Fruit fly (Drosophila melanogaster) whole organism, embryonic: ENCODE measurements around the gene SkpC.
A peak's percentile ranks its signal among the peaks of the same experiment; 100 is the strongest.

ENCODE experiments used
- Abd-B ChIP-seq: fragments of 200-800 bp; sonication (Bioruptor generic); optimal IDR thresholded peaks from 2 replicates; lab custom pipeline; 2018; ENCODE audit warnings: missing biosample characterization, mild to moderate bottlenecking, missing genetic modification characterization, moderate library complexity
- Antp ChIP-seq: fragments of 200-800 bp; sonication (Bioruptor generic); optimal IDR thresholded peaks from 3 replicates; lab custom pipeline; 2016; ENCODE audit warnings: missing biosample characterization, missing genetic modification characterization
- Blimp-1 ChIP-seq: fragments of 200-800 bp; sonication (Bioruptor generic); optimal IDR thresholded peaks from 3 replicates; lab custom pipeline; 2018; ENCODE audit warnings: missing biosample characterization, missing genetic modification characterization, mild to moderate bottlenecking, moderate library complexity, missing genetic modification reagents
- CG1024 ChIP-seq: fragments of 200-800 bp; sonication (Bioruptor generic); IDR thresholded peaks from 2 replicates; pipeline ENCODE4 v1.3.6; 2022; ENCODE audit warnings: missing biosample characterization, missing genetic modification characterization
- CG10274 ChIP-seq: fragments of 200-800 bp; sonication (Bioruptor generic); optimal IDR thresholded peaks from 3 replicates; lab custom pipeline; 2017; ENCODE audit warnings: missing biosample characterization, mild to moderate bottlenecking, missing genetic modification characterization
- CG11560 ChIP-seq: fragments of 200-800 bp; sonication (Bioruptor generic); IDR thresholded peaks from 3 replicates; pipeline ENCODE4 v1.3.6; 2022; ENCODE audit warnings: missing biosample characterization, missing genetic modification characterization
- CG13287 ChIP-seq: fragments of 200-800 bp; sonication (Bioruptor generic); IDR thresholded peaks from 2 replicates; pipeline ENCODE4 v1.3.6; 2022; ENCODE audit warnings: missing biosample characterization, missing genetic modification characterization; ENCODE audit not compliant: partially characterized antibody
- CG13424 ChIP-seq: fragments of 200-800 bp; sonication (Bioruptor generic); optimal IDR thresholded peaks from 2 replicates; lab custom pipeline; 2019; ENCODE audit warnings: missing biosample characterization, mild to moderate bottlenecking, missing genetic modification characterization, moderate library complexity
- CG13775 ChIP-seq: fragments of 200-800 bp; sonication (Bioruptor generic); optimal IDR thresholded peaks from 3 replicates; lab custom pipeline; 2017; ENCODE audit warnings: missing biosample characterization, mild to moderate bottlenecking, missing genetic modification characterization
- CG15269 ChIP-seq: fragments of 200-800 bp; sonication (Bioruptor generic); optimal IDR thresholded peaks from 2 replicates; lab custom pipeline; 2018; ENCODE audit warnings: missing biosample characterization, mild to moderate bottlenecking, missing genetic modification characterization, moderate library complexity
- CG1603 ChIP-seq: fragments of 200-800 bp; sonication (Bioruptor generic); optimal IDR thresholded peaks from 2 replicates; lab custom pipeline; 2019; ENCODE audit warnings: missing biosample characterization, mild to moderate bottlenecking, missing genetic modification characterization, moderate library complexity
- CG16863 ChIP-seq: fragments of 200-800 bp; sonication (Bioruptor generic); optimal IDR thresholded peaks from 3 replicates; lab custom pipeline; 2016; ENCODE audit warnings: missing biosample characterization, missing genetic modification characterization
- CG17802 ChIP-seq: fragments of 200-800 bp; sonication (Bioruptor generic); optimal IDR thresholded peaks from 2 replicates; lab custom pipeline; 2018; ENCODE audit warnings: missing biosample characterization, mild to moderate bottlenecking, missing genetic modification characterization, moderate library complexity
- CG17829 ChIP-seq: fragments of 200-800 bp; optimal IDR thresholded peaks from 2 replicates; lab custom pipeline; 2019; ENCODE audit warnings: missing biosample characterization, mild to moderate bottlenecking, missing genetic modification characterization, moderate library complexity
- CG2129 ChIP-seq: fragments of 200-800 bp; sonication (Bioruptor generic); IDR thresholded peaks from 2 replicates; pipeline ENCODE4 v1.3.6; 2022; ENCODE audit warnings: missing biosample characterization, missing genetic modification characterization; ENCODE audit not compliant: partially characterized antibody
- CG2678 ChIP-seq: fragments of 200-800 bp; sonication (Bioruptor generic); optimal IDR thresholded peaks from 3 replicates; lab custom pipeline; 2019; ENCODE audit warnings: missing biosample characterization, mild to moderate bottlenecking, missing genetic modification characterization, moderate library complexity
- CG32772 ChIP-seq: fragments of 200-800 bp; sonication (Bioruptor generic); IDR thresholded peaks from 2 replicates; pipeline ENCODE4 v1.3.6; 2022; ENCODE audit warnings: missing biosample characterization, missing genetic modification characterization
- CG4730 ChIP-seq: fragments of 200-800 bp; sonication (Bioruptor generic); IDR thresholded peaks from 2 replicates; pipeline ENCODE4 v1.3.6; 2022; ENCODE audit warnings: missing biosample characterization, missing genetic modification characterization
- CG7928 ChIP-seq: fragments of 200-800 bp; sonication (Bioruptor generic); optimal IDR thresholded peaks from 2 replicates; lab custom pipeline; 2017; ENCODE audit warnings: missing biosample characterization, mild to moderate bottlenecking, missing genetic modification characterization
- CG8478 ChIP-seq: fragments of >200 bp; optimal IDR thresholded peaks from 2 replicates; lab custom pipeline; 2018
- CG8944 ChIP-seq: fragments of 200-800 bp; sonication (Bioruptor generic); optimal IDR thresholded peaks from 3 replicates; lab custom pipeline; 2016; ENCODE audit warnings: missing biosample characterization, missing genetic modification characterization
- Dad ChIP-seq: fragments of 200-800 bp; sonication (Bioruptor generic); optimal IDR thresholded peaks from 3 replicates; lab custom pipeline; 2016; ENCODE audit warnings: missing biosample characterization, missing genetic modification characterization
- Dip2 ChIP-seq: fragments of 200-800 bp; sonication (Bioruptor generic); IDR thresholded peaks from 2 replicates; pipeline ENCODE4 v1.3.6; 2022; ENCODE audit warnings: missing biosample characterization, missing genetic modification characterization
- Ets65A ChIP-seq: fragments of 200-800 bp; sonication (Bioruptor generic); peaks from one replicate; lab custom pipeline; 2016; ENCODE audit warnings: missing biosample characterization, missing genetic modification characterization
- HmgZ ChIP-seq: fragments of 200-800 bp; sonication (Bioruptor generic); optimal IDR thresholded peaks from 2 replicates; lab custom pipeline; 2018; ENCODE audit warnings: missing biosample characterization, mild to moderate bottlenecking, missing genetic modification characterization
- Lim3 ChIP-seq: fragments of 200-800 bp; sonication (Bioruptor generic); IDR thresholded peaks from 2 replicates; pipeline ENCODE4 v1.3.6; 2022; ENCODE audit warnings: missing biosample characterization, missing genetic modification characterization
- Mad ChIP-seq: fragments of 200-800 bp; sonication (Bioruptor generic); optimal IDR thresholded peaks from 2 replicates; lab custom pipeline; 2016; ENCODE audit warnings: missing biosample characterization, missing genetic modification characterization
- Max ChIP-seq: fragments of 200-800 bp; sonication (Bioruptor generic); optimal IDR thresholded peaks from 2 replicates; lab custom pipeline; 2016; ENCODE audit warnings: missing biosample characterization, mild to moderate bottlenecking, missing genetic modification characterization
- Med ChIP-seq: fragments of 200-800 bp; sonication (Bioruptor generic); peaks from one replicate; lab custom pipeline; 2016; ENCODE audit warnings: missing biosample characterization, missing genetic modification characterization, mild to moderate bottlenecking, inconsistent platforms, moderate library complexity
- NFAT ChIP-seq: fragments of 200-800 bp; sonication (Bioruptor generic); IDR thresholded peaks from 2 replicates; pipeline ENCODE4 v1.3.6; 2022; ENCODE audit warnings: missing biosample characterization, missing genetic modification characterization
- Pdp1 ChIP-seq, 2 experiments: fragments of 200-800 bp; sonication (Bioruptor generic); optimal IDR thresholded peaks; 3 replicates each; lab custom pipeline; 2016; ENCODE audit warnings: missing biosample characterization in 2 of 2, missing genetic modification characterization in 2 of 2, mild to moderate bottlenecking in 1 of 2, moderate library complexity in 1 of 2
- TFAM ChIP-seq: fragments of 200-800 bp; sonication (Bioruptor generic); optimal IDR thresholded peaks from 2 replicates; lab custom pipeline; 2017; ENCODE audit warnings: missing biosample characterization, missing genetic modification characterization, inconsistent platforms
- Tbp ChIP-seq: fragments of >200 bp; optimal IDR thresholded peaks from 2 replicates; lab custom pipeline; 2018; ENCODE audit warnings: missing biosample characterization, missing genetic modification characterization
- ap ChIP-seq: fragments of 200-800 bp; sonication (Bioruptor generic); IDR thresholded peaks from 2 replicates; pipeline ENCODE4 v1.3.6; 2022; ENCODE audit warnings: missing biosample characterization, missing genetic modification characterization
- ase ChIP-seq: fragments of 200-800 bp; sonication (Bioruptor generic); IDR thresholded peaks from 3 replicates; pipeline ENCODE4 v1.3.6; 2022; ENCODE audit warnings: missing biosample characterization, missing genetic modification characterization
- bbx ChIP-seq: fragments of 200-800 bp; sonication (Bioruptor generic); IDR thresholded peaks from 2 replicates; pipeline ENCODE4 v1.3.6; 2022; ENCODE audit warnings: missing biosample characterization, missing genetic modification characterization; ENCODE audit not compliant: partially characterized antibody
- bsh ChIP-seq, 2 experiments: fragments of 200-800 bp; sonication (Bioruptor generic); optimal IDR thresholded peaks; 2 replicates each; lab custom pipeline; 2017 to 2018; ENCODE audit warnings: mild to moderate bottlenecking in 2 of 2, missing biosample characterization in 2 of 2, missing genetic modification characterization in 2 of 2, moderate library complexity in 1 of 2
- crol ChIP-seq: fragments of 200-800 bp; sonication (Bioruptor generic); IDR thresholded peaks from 2 replicates; pipeline ENCODE4 v1.3.6; 2022; ENCODE audit warnings: missing biosample characterization, missing genetic modification characterization
- fd102C ChIP-seq: fragments of 200-800 bp; sonication (Bioruptor generic); optimal IDR thresholded peaks from 2 replicates; lab custom pipeline; 2018; ENCODE audit warnings: missing biosample characterization, mild to moderate bottlenecking, missing genetic modification characterization, moderate library complexity
- grn ChIP-seq: fragments of 200-800 bp; sonication (Bioruptor generic); optimal IDR thresholded peaks from 3 replicates; lab custom pipeline; 2017; ENCODE audit warnings: missing biosample characterization, missing genetic modification characterization
- hb ChIP-seq: fragments of 200-800 bp; sonication (Bioruptor generic); IDR thresholded peaks from 3 replicates; pipeline ENCODE4 v1.3.6; 2022; ENCODE audit warnings: missing biosample characterization, missing genetic modification characterization; ENCODE audit not compliant: partially characterized antibody
- mam ChIP-seq: fragments of 200-800 bp; sonication (Bioruptor generic); optimal IDR thresholded peaks from 3 replicates; lab custom pipeline; 2016; ENCODE audit warnings: missing biosample characterization, missing genetic modification characterization
- pros ChIP-seq: fragments of 200-800 bp; sonication (Bioruptor generic); optimal IDR thresholded peaks from 3 replicates; lab custom pipeline; 2019; ENCODE audit warnings: missing biosample characterization, mild to moderate bottlenecking, missing genetic modification characterization, moderate library complexity
- rib ChIP-seq: fragments of 200-800 bp; sonication (Bioruptor generic); IDR thresholded peaks from 2 replicates; pipeline ENCODE4 v1.3.6; 2022; ENCODE audit warnings: missing biosample characterization, missing genetic modification characterization
- run ChIP-seq: fragments of 200-800 bp; sonication (Bioruptor generic); optimal IDR thresholded peaks from 3 replicates; lab custom pipeline; 2018; ENCODE audit warnings: missing biosample characterization, mild to moderate bottlenecking, missing genetic modification characterization
- sens ChIP-seq: fragments of 200-800 bp; sonication (Bioruptor generic); peaks from one replicate; lab custom pipeline; 2016; ENCODE audit warnings: missing biosample characterization, missing genetic modification characterization
- tin ChIP-seq: fragments of 200-800 bp; sonication (Bioruptor generic); optimal IDR thresholded peaks from 3 replicates; lab custom pipeline; 2016; ENCODE audit warnings: missing biosample characterization, missing genetic modification characterization
- tna ChIP-seq: fragments of 200-800 bp; sonication (Bioruptor generic); IDR thresholded peaks from 2 replicates; pipeline ENCODE4 v1.3.6; 2022; ENCODE audit warnings: missing biosample characterization, missing genetic modification characterization; ENCODE audit not compliant: partially characterized antibody
- vfl ChIP-seq: fragments of 200-800 bp; sonication (Bioruptor generic); optimal IDR thresholded peaks from 2 replicates; lab custom pipeline; 2016; ENCODE audit warnings: missing biosample characterization, missing genetic modification characterization
- yki ChIP-seq: fragments of >200 bp; optimal IDR thresholded peaks from 3 replicates; lab custom pipeline; 2018
- zf30C ChIP-seq: fragments of 200-800 bp; sonication (Bioruptor generic); optimal IDR thresholded peaks from 3 replicates; lab custom pipeline; 2018; ENCODE audit warnings: missing biosample characterization, mild to moderate bottlenecking, missing genetic modification characterization
- zfh1 ChIP-seq: fragments of 200-800 bp; sonication (Bioruptor generic); IDR thresholded peaks from 3 replicates; pipeline ENCODE4 v1.3.6; 2022; ENCODE audit warnings: missing biosample characterization, missing genetic modification characterization

SkpC gene

dm6 chrX:19783457-19783856 lies 32.4 kb upstream of the SkpC start, which contains the start of gene zld (continued):
- TF ChIP-seq CG15269 (tag; lab: Kevin White, UChicago) = no peak
- no peak for TF ChIP-seq CG8944 (GFP tag; lab: Kevin White, UChicago)
- no peak for TF ChIP-seq Dip2 (GFP tag; lab: Robert Waterston, UW)
- TF ChIP-seq Tbp (GFP tag; lab: Kevin White, UChicago) = no peak
- TF ChIP-seq CG13775 (GFP tag; lab: Kevin White, UChicago) = no peak
- TF ChIP-seq bbx (GFP tag; lab: Robert Waterston, UW) = peak; percentile 28; the same call in 1 of the 2 replicates
- peak in 1 of 2 experiments; percentile 17 for TF ChIP-seq Pdp1 (GFP tag; optimal IDR thresholded peaks at IDR 0.05; lab: Kevin White, UChicago)
- TF ChIP-seq sens = peak; percentile 85
- TF ChIP-seq CG13287 = no peak
- TF ChIP-seq Ets65A (GFP tag; lab: Kevin White, UChicago) = no peak
- TF ChIP-seq CG13424 (tag; lab: Kevin White, UChicago) = no peak
- no peak for TF ChIP-seq CG10274 (GFP tag; lab: Kevin White, UChicago)
- TF ChIP-seq CG11560 = no peak
- no peak for TF ChIP-seq yki
- peak; percentile 43 for TF ChIP-seq pros (GFP tag; lab: Kevin White, UChicago)
- no peak for TF ChIP-seq mam (GFP tag; lab: Kevin White, UChicago)
- TF ChIP-seq rib (GFP tag; lab: Robert Waterston, UW) = 0 out of 2 replicates have a peak, but pooled peaks have one; percentile 34
- no peak for TF ChIP-seq Antp (GFP tag; lab: Kevin White, UChicago)
- TF ChIP-seq CG1024 (GFP tag; lab: Robert Waterston, UW) = no peak
- no peak for TF ChIP-seq Mad
- no peak for TF ChIP-seq Abd-B (GFP tag; lab: Kevin White, UChicago)
- no peak for TF ChIP-seq CG7928 (GFP tag; lab: Kevin White, UChicago)
- no peak for TF ChIP-seq CG2129
- TF ChIP-seq bsh (GFP tag; optimal IDR thresholded peaks at IDR 0.05; lab: Kevin White, UChicago) = no peak
- no peak for TF ChIP-seq CG4730 (GFP tag; lab: Robert Waterston, UW)
- peak; percentile 49 for TF ChIP-seq CG17829 (tag; lab: Kevin White, UChicago)
- no peak for TF ChIP-seq CG8478 (lab: Kevin White, UChicago)
- TF ChIP-seq TFAM (GFP tag; lab: Kevin White, UChicago) = no peak
- TF ChIP-seq CG2678 (tag; lab: Kevin White, UChicago) = no peak
- TF ChIP-seq tin (GFP tag; lab: Kevin White, UChicago) = no peak
- TF ChIP-seq zf30C (GFP tag; lab: Kevin White, UChicago) = peak; percentile 60
- TF ChIP-seq Med (GFP tag; lab: Kevin White, UChicago) = peak; percentile 81
- no peak for TF ChIP-seq Dad (GFP tag; lab: Kevin White, UChicago)
- TF ChIP-seq fd102C (GFP tag; lab: Kevin White, UChicago) = peak; percentile 40
- no peak for TF ChIP-seq Max (GFP tag; lab: Kevin White, UChicago)
- TF ChIP-seq ase (GFP tag; lab: Robert Waterston, UW) = no peak
- no peak for TF ChIP-seq Blimp-1 (GFP tag; lab: Kevin White, UChicago)
- TF ChIP-seq Lim3 (GFP tag; lab: Robert Waterston, UW) = no peak
- TF ChIP-seq crol (GFP tag; lab: Robert Waterston, UW) = no peak
- TF ChIP-seq grn (GFP tag; lab: Kevin White, UChicago) = no peak
- no peak for TF ChIP-seq CG32772
- no peak for TF ChIP-seq HmgZ (tag; lab: Kevin White, UChicago)
- TF ChIP-seq ap (GFP tag; lab: Robert Waterston, UW) = no peak
- TF ChIP-seq run = no peak
- TF ChIP-seq vfl (GFP tag; lab: Kevin White, UChicago) = peak; percentile 22
- TF ChIP-seq CG16863 (GFP tag; lab: Kevin White, UChicago) = no peak
- TF ChIP-seq hb = no peak
- no peak for TF ChIP-seq tna (GFP tag; lab: Robert Waterston, UW)
- TF ChIP-seq CG1603 (tag; lab: Kevin White, UChicago) = no peak
- peak; percentile 54; the same call in 2 of the 3 replicates for TF ChIP-seq zfh1
- no peak for TF ChIP-seq NFAT (GFP tag; lab: Robert Waterston, UW)
- no peak for TF ChIP-seq CG17802 (tag; lab: Kevin White, UChicago)
